Worm (Caenorhabditis elegans): ENCODE results near the gene gfat-1.

gfat-1 gene

ce11 chrII:11600711-11601110, 5.5 kb upstream of the gfat-1 start, which contains the start of gene F07A11.4:
Gene F07A11.4 (plus strand): TSS chrII:11601011.
- TF ChIP-seq nhr-11 (tag; optimal IDR thresholded peaks at IDR 0.05) (no peak), C38D4.7 (GFP tag; optimal IDR thresholded peaks at IDR 0.05) (no peak), gmeb-2 (tag; optimal IDR thresholded peaks at IDR 0.05) (no peak), madf-2 (tag; optimal IDR thresholded peaks at IDR 0.05) (no peak), ceh-24 (tag; optimal IDR thresholded peaks at IDR 0.05) (no peak), pros-1 (tag; optimal IDR thresholded peaks at IDR 0.05) (no peak), pha-4 (tag; optimal IDR thresholded peaks at IDR 0.05) (no peak), ztf-16 (tag; optimal IDR thresholded peaks at IDR 0.05) (no peak), ceh-6 (GFP tag; optimal IDR thresholded peaks at IDR 0.05) (no peak), Y22D7AL.16 (tag; optimal IDR thresholded peaks at IDR 0.05) (no peak), elt-4 (tag; optimal IDR thresholded peaks at IDR 0.05) (no peak), hlh-6 (tag; optimal IDR thresholded peaks at IDR 0.05) (no peak), ceh-34 (tag; optimal IDR thresholded peaks at IDR 0.05) (no peak), K02D7.2 (tag; optimal IDR thresholded peaks at IDR 0.05) (no peak), ceh-14 (tag; optimal IDR thresholded peaks at IDR 0.05) (no peak), sox-4 (tag; optimal IDR thresholded peaks at IDR 0.05) (no peak), ceh-18 (tag; optimal IDR thresholded peaks at IDR 0.05) (no peak), unc-55 (GFP tag; optimal IDR thresholded peaks at IDR 0.05) (no peak), ceh-22 (tag; optimal IDR thresholded peaks at IDR 0.05) (no peak)

ce11 chrII:11599751-11600150, 4.5 kb upstream of the gfat-1 start, which contains the start of gene npp-5:
Gene npp-5 (minus strand): TSS chrII:11599809.
- no peak for TF ChIP-seq K09A11.1 (tag; optimal IDR thresholded peaks at IDR 0.05; ENCODE audit: insufficient read depth)
- no peak for TF ChIP-seq K02D7.2 (tag; optimal IDR thresholded peaks at IDR 0.05)
- no peak for TF ChIP-seq gmeb-2 (tag; optimal IDR thresholded peaks at IDR 0.05)
- no peak for TF ChIP-seq sox-4 (tag; optimal IDR thresholded peaks at IDR 0.05)
- TF ChIP-seq elt-2 (tag; optimal IDR thresholded peaks at IDR 0.05) = peak; percentile 3
- TF ChIP-seq tbx-7 (tag; optimal IDR thresholded peaks at IDR 0.05) = no peak
- no peak for TF ChIP-seq ceh-2 (tag; optimal IDR thresholded peaks at IDR 0.05)

- TF ChIP-seq elt-2 (tag; optimal IDR thresholded peaks at IDR 0.05) (peak; percentile 49), ama-1 (optimal IDR thresholded peaks at IDR 0.05) (no peak)
Observed at ce11 chrII:11596157-11596740, 1.0 kb upstream of the gfat-1 start.

- TF ChIP-seq mec-3 (tag; optimal IDR thresholded peaks at IDR 0.05; ENCODE audit: borderline replicate concordance) (no peak), zip-5 (tag; optimal IDR thresholded peaks at IDR 0.05) (no peak), dmd-4 (tag; optimal IDR thresholded peaks at IDR 0.05; ENCODE audit: borderline replicate concordance) (no peak), ceh-6 (GFP tag; optimal IDR thresholded peaks at IDR 0.05) (no peak), ama-1 (optimal IDR thresholded peaks at IDR 0.05) (no peak), sox-4 (tag; optimal IDR thresholded peaks at IDR 0.05) (no peak), ceh-34 (tag; optimal IDR thresholded peaks at IDR 0.05) (no peak), eyg-1 (tag; optimal IDR thresholded peaks at IDR 0.05) (no peak), elt-4 (tag; optimal IDR thresholded peaks at IDR 0.05) (no peak), pax-1 (tag; optimal IDR thresholded peaks at IDR 0.05) (no peak), nhr-11 (tag; optimal IDR thresholded peaks at IDR 0.05) (no peak), nfya-1 (tag; optimal IDR thresholded peaks at IDR 0.05) (no peak), fax-1 (tag; optimal IDR thresholded peaks at IDR 0.05) (no peak), ztf-16 (tag; optimal IDR thresholded peaks at IDR 0.05) (no peak), ceh-22 (tag; optimal IDR thresholded peaks at IDR 0.05) (no peak), pros-1 (tag; optimal IDR thresholded peaks at IDR 0.05) (no peak), pha-2 (tag; optimal IDR thresholded peaks at IDR 0.05) (no peak)
Observed at ce11 chrII:11592023-11592422, 3.2 kb downstream of the gfat-1 start, which contains the start of gene F07A11.1. Gene F07A11.1 (minus strand): TSS chrII:11592123.

- TF ChIP-seq madf-2 (tag; optimal IDR thresholded peaks at IDR 0.05) (no peak), sox-2 (GFP tag; IDR thresholded peaks at IDR 0.05) (no peak), fkh-10 (GFP tag; optimal IDR thresholded peaks at IDR 0.05) (no peak), pros-1 (tag; optimal IDR thresholded peaks at IDR 0.05) (no peak), eyg-1 (tag; optimal IDR thresholded peaks at IDR 0.05) (no peak), ahr-1 (tag; optimal IDR thresholded peaks at IDR 0.05) (no peak), ama-1 (optimal IDR thresholded peaks at IDR 0.05) (no peak), ref-2 (tag; optimal IDR thresholded peaks at IDR 0.05) (no peak), ets-4 (tag; optimal IDR thresholded peaks at IDR 0.05) (no peak), nhr-11 (tag; optimal IDR thresholded peaks at IDR 0.05) (no peak), Y22D7AL.16 (tag; optimal IDR thresholded peaks at IDR 0.05) (no peak), ceh-31 (tag; optimal IDR thresholded peaks at IDR 0.05) (no peak), pha-2 (tag; optimal IDR thresholded peaks at IDR 0.05) (no peak), nhr-232 (tag; optimal IDR thresholded peaks at IDR 0.05) (no peak), elt-2 (tag; optimal IDR thresholded peaks at IDR 0.05) (no peak), che-1 (tag; optimal IDR thresholded peaks at IDR 0.05) (no peak), K09A11.1 (tag; optimal IDR thresholded peaks at IDR 0.05; ENCODE audit: insufficient read depth) (no peak), mec-3 (tag; optimal IDR thresholded peaks at IDR 0.05; ENCODE audit: borderline replicate concordance) (no peak)
Observed at ce11 chrII:11591558-11591957, 3.7 kb downstream of the gfat-1 start.
